Fruit fly (Drosophila melanogaster) whole organism, embryonic: ENCODE data around the gene smg.

Source experiments
- Ada2b ChIP-seq: fragments of 200-800 bp; sonication (Bioruptor generic); IDR thresholded peaks from 2 replicates; pipeline ENCODE4 v1.3.6; 2022; ENCODE audit warnings: missing biosample characterization, missing genetic modification characterization
- Asciz ChIP-seq: fragments of 200-800 bp; sonication (Bioruptor generic); optimal IDR thresholded peaks from 2 replicates; lab custom pipeline; 2017; ENCODE audit warnings: missing biosample characterization, mild to moderate bottlenecking, missing genetic modification characterization, missing genetic modification reagents
- Atf6 ChIP-seq: fragments of 200-800 bp; sonication (Bioruptor generic); IDR thresholded peaks from 2 replicates; pipeline ENCODE4 v1.3.6; 2022; ENCODE audit warnings: missing biosample characterization, missing genetic modification characterization
- BEAF-32 ChIP-seq: fragments of 200-800 bp; sonication (Bioruptor generic); optimal IDR thresholded peaks from 3 replicates; lab custom pipeline; 2017; ENCODE audit warnings: missing biosample characterization, missing genetic modification characterization, mild to moderate bottlenecking, moderate library complexity, missing genetic modification reagents
- CG11247 ChIP-seq: fragments of 200-800 bp; sonication (Bioruptor generic); IDR thresholded peaks from 2 replicates; pipeline ENCODE4 v1.3.6; 2022; ENCODE audit warnings: missing biosample characterization, missing genetic modification characterization
- CG12299 ChIP-seq: fragments of 200-800 bp; sonication (Bioruptor generic); optimal IDR thresholded peaks from 2 replicates; lab custom pipeline; 2018; ENCODE audit warnings: missing biosample characterization, mild to moderate bottlenecking, missing genetic modification characterization
- CG12659 ChIP-seq: fragments of 200-800 bp; sonication (Bioruptor generic); optimal IDR thresholded peaks from 3 replicates; lab custom pipeline; 2017; ENCODE audit warnings: mild to moderate bottlenecking, missing biosample characterization, missing genetic modification reagents, missing genetic modification characterization
- CG15479 ChIP-seq: fragments of 200-800 bp; sonication (Bioruptor generic); optimal IDR thresholded peaks from 3 replicates; lab custom pipeline; 2019; ENCODE audit warnings: missing biosample characterization, mild to moderate bottlenecking, missing genetic modification characterization, moderate library complexity
- CG17361 ChIP-seq: fragments of 200-800 bp; sonication (Bioruptor generic); IDR thresholded peaks from 3 replicates; pipeline ENCODE4 v1.3.6; 2022; ENCODE audit warnings: missing biosample characterization, missing genetic modification characterization
- CG17829 ChIP-seq: fragments of 200-800 bp; optimal IDR thresholded peaks from 2 replicates; lab custom pipeline; 2019; ENCODE audit warnings: missing biosample characterization, mild to moderate bottlenecking, missing genetic modification characterization, moderate library complexity
- CG17912 ChIP-seq: fragments of 200-800 bp; sonication (Bioruptor generic); optimal IDR thresholded peaks from 2 replicates; lab custom pipeline; 2018; ENCODE audit warnings: missing biosample characterization, mild to moderate bottlenecking, missing genetic modification characterization
- CG30431 ChIP-seq: fragments of 200-800 bp; sonication (Bioruptor generic); optimal IDR thresholded peaks from 2 replicates; lab custom pipeline; 2017; ENCODE audit warnings: missing biosample characterization, missing genetic modification characterization
- CG31224 ChIP-seq: fragments of 200-800 bp; sonication (Bioruptor generic); IDR thresholded peaks from 2 replicates; pipeline ENCODE4 v1.3.6; 2022; ENCODE audit warnings: missing biosample characterization, missing genetic modification characterization
- CG32772 ChIP-seq: fragments of 200-800 bp; sonication (Bioruptor generic); IDR thresholded peaks from 2 replicates; pipeline ENCODE4 v1.3.6; 2022; ENCODE audit warnings: missing biosample characterization, missing genetic modification characterization
- CG34376 ChIP-seq: fragments of 200-800 bp; sonication (Bioruptor generic); optimal IDR thresholded peaks from 2 replicates; lab custom pipeline; 2018; ENCODE audit warnings: missing biosample characterization, mild to moderate bottlenecking, missing genetic modification characterization
- CG34422 ChIP-seq: fragments of 200-800 bp; sonication (Bioruptor generic); IDR thresholded peaks from 3 replicates; pipeline ENCODE4 v1.3.6; 2022; ENCODE audit warnings: missing biosample characterization, missing genetic modification characterization
- CG4707 ChIP-seq: fragments of 200-800 bp; sonication (Bioruptor generic); optimal IDR thresholded peaks from 2 replicates; lab custom pipeline; 2018; ENCODE audit warnings: missing biosample characterization, mild to moderate bottlenecking, missing genetic modification characterization, moderate library complexity
- CG6175 ChIP-seq: fragments of 200-800 bp; sonication (Bioruptor generic); IDR thresholded peaks from 3 replicates; pipeline ENCODE4 v1.3.6; 2022; ENCODE audit warnings: missing biosample characterization, missing genetic modification characterization
- CG6813 ChIP-seq: fragments of 200-800 bp; sonication (Bioruptor generic); optimal IDR thresholded peaks from 2 replicates; lab custom pipeline; 2017; ENCODE audit warnings: missing biosample characterization, missing genetic modification characterization, mild to moderate bottlenecking, moderate library complexity, missing genetic modification reagents
- CG7839 ChIP-seq: fragments of 200-800 bp; sonication (Bioruptor generic); optimal IDR thresholded peaks from 3 replicates; lab custom pipeline; 2018; ENCODE audit warnings: missing biosample characterization, mild to moderate bottlenecking, missing genetic modification characterization, moderate library complexity
- CG7963 ChIP-seq: fragments of 200-800 bp; sonication (Bioruptor generic); IDR thresholded peaks from 3 replicates; pipeline ENCODE4 v1.3.6; 2022; ENCODE audit warnings: missing biosample characterization, missing genetic modification characterization; ENCODE audit not compliant: partially characterized antibody
- CHES-1-like ChIP-seq: fragments of 200-800 bp; sonication (Bioruptor generic); optimal IDR thresholded peaks from 2 replicates; lab custom pipeline; 2016; ENCODE audit warnings: missing biosample characterization, missing genetic modification characterization
- Dip3 ChIP-seq: fragments of 200-800 bp; sonication (Bioruptor generic); optimal IDR thresholded peaks from 3 replicates; lab custom pipeline; 2016; ENCODE audit warnings: missing biosample characterization, missing genetic modification characterization
- Hr3 ChIP-seq: fragments of 200-800 bp; sonication (Bioruptor generic); optimal IDR thresholded peaks from 3 replicates; lab custom pipeline; 2016; ENCODE audit warnings: missing biosample characterization, missing genetic modification characterization
- Mrtf ChIP-seq: fragments of 200-800 bp; sonication (Bioruptor generic); IDR thresholded peaks from 3 replicates; pipeline ENCODE4 v1.3.6; 2022; ENCODE audit warnings: missing biosample characterization, missing genetic modification characterization
- NFAT ChIP-seq: fragments of 200-800 bp; sonication (Bioruptor generic); IDR thresholded peaks from 2 replicates; pipeline ENCODE4 v1.3.6; 2022; ENCODE audit warnings: missing biosample characterization, missing genetic modification characterization
- Pdp1 ChIP-seq, 2 experiments: fragments of 200-800 bp; sonication (Bioruptor generic); optimal IDR thresholded peaks; 3 replicates each; lab custom pipeline; 2016; ENCODE audit warnings: missing biosample characterization in 2 of 2, missing genetic modification characterization in 2 of 2, mild to moderate bottlenecking in 1 of 2, moderate library complexity in 1 of 2
- Rfx ChIP-seq: fragments of 200-800 bp; sonication (Bioruptor generic); IDR thresholded peaks from 2 replicates; pipeline ENCODE4 v1.3.6; 2022; ENCODE audit warnings: missing biosample characterization, missing genetic modification characterization
- Tbp ChIP-seq: fragments of >200 bp; optimal IDR thresholded peaks from 2 replicates; lab custom pipeline; 2018; ENCODE audit warnings: missing biosample characterization, missing genetic modification characterization
- ato ChIP-seq: fragments of 200-800 bp; sonication (Bioruptor generic); IDR thresholded peaks from 2 replicates; pipeline ENCODE4 v1.3.6; 2022; ENCODE audit warnings: missing biosample characterization, missing genetic modification characterization; ENCODE audit not compliant: partially characterized antibody
- cas ChIP-seq: fragments of 200-800 bp; sonication (Bioruptor generic); IDR thresholded peaks from 2 replicates; pipeline ENCODE4 v1.3.6; 2022; ENCODE audit warnings: missing biosample characterization, missing genetic modification characterization
- dati ChIP-seq: fragments of 200-800 bp; sonication (Bioruptor generic); IDR thresholded peaks from 2 replicates; pipeline ENCODE4 v1.3.6; 2022; ENCODE audit warnings: missing biosample characterization, missing genetic modification characterization
- fd96Cb ChIP-seq: fragments of 200-800 bp; sonication (Bioruptor generic); optimal IDR thresholded peaks from 2 replicates; lab custom pipeline; 2018; ENCODE audit warnings: missing biosample characterization, mild to moderate bottlenecking, missing genetic modification characterization, moderate library complexity
- gce ChIP-seq: fragments of 200-800 bp; sonication (Bioruptor generic); IDR thresholded peaks from 3 replicates; pipeline ENCODE4 v1.3.6; 2022; ENCODE audit warnings: missing biosample characterization, missing genetic modification characterization
- hbn ChIP-seq: fragments of 200-800 bp; sonication (Bioruptor generic); IDR thresholded peaks from 2 replicates; pipeline ENCODE4 v1.3.6; 2022; ENCODE audit warnings: missing biosample characterization, missing genetic modification characterization; ENCODE audit not compliant: partially characterized antibody
- pita ChIP-seq: fragments of 200-800 bp; sonication (Bioruptor generic); optimal IDR thresholded peaks from 2 replicates; lab custom pipeline; 2017; ENCODE audit warnings: missing biosample characterization, mild to moderate bottlenecking, missing genetic modification characterization
- prd ChIP-seq, 3 experiments: fragments of >200 bp in 2 of 3; fragments of 200-800 bp in 1 of 3; sonication (Bioruptor generic) in 1 of 3; optimal IDR thresholded peaks in 2 of 3; IDR thresholded peaks in 1 of 3; 2 replicates in 2 of 3; 3 replicates in 1 of 3; pipeline versions ENCODE4 v1.3.6 to Lab custom; 2017 to 2022; ENCODE audit warnings: missing biosample characterization in 1 of 3, missing genetic modification characterization in 1 of 3
- pum ChIP-seq: fragments of 200-800 bp; sonication (Bioruptor generic); optimal IDR thresholded peaks from 2 replicates; lab custom pipeline; 2016; ENCODE audit warnings: missing biosample characterization, missing genetic modification characterization
- pzg ChIP-seq: fragments of 200-800 bp; sonication (Bioruptor generic); optimal IDR thresholded peaks from 3 replicates; lab custom pipeline; 2018; ENCODE audit warnings: missing biosample characterization, mild to moderate bottlenecking, missing genetic modification characterization, moderate library complexity
- row ChIP-seq: fragments of 200-800 bp; sonication (Bioruptor generic); IDR thresholded peaks from 3 replicates; pipeline ENCODE4 v1.3.6; 2022; ENCODE audit warnings: missing biosample characterization, missing genetic modification characterization
- ssp ChIP-seq: fragments of 200-800 bp; sonication (Bioruptor generic); IDR thresholded peaks from 2 replicates; pipeline ENCODE4 v1.3.6; 2022; ENCODE audit warnings: missing biosample characterization, missing genetic modification characterization
- stc ChIP-seq: fragments of 200-800 bp; sonication (Bioruptor generic); IDR thresholded peaks from 2 replicates; pipeline ENCODE4 v1.3.6; 2022; ENCODE audit warnings: missing biosample characterization, missing genetic modification characterization
- tap ChIP-seq: fragments of 200-800 bp; optimal IDR thresholded peaks from 3 replicates; lab custom pipeline; 2019; ENCODE audit warnings: missing biosample characterization, mild to moderate bottlenecking, missing genetic modification characterization, moderate library complexity
- tio ChIP-seq: fragments of 200-800 bp; sonication (Bioruptor generic); optimal IDR thresholded peaks from 2 replicates; lab custom pipeline; 2017; ENCODE audit warnings: missing biosample characterization, missing genetic modification characterization, inconsistent platforms
- tna ChIP-seq: fragments of 200-800 bp; sonication (Bioruptor generic); IDR thresholded peaks from 2 replicates; pipeline ENCODE4 v1.3.6; 2022; ENCODE audit warnings: missing biosample characterization, missing genetic modification characterization; ENCODE audit not compliant: partially characterized antibody
- trem ChIP-seq: fragments of 200-800 bp; optimal IDR thresholded peaks from 3 replicates; lab custom pipeline; 2019; ENCODE audit warnings: missing biosample characterization, mild to moderate bottlenecking, missing genetic modification characterization, moderate library complexity
- unc-4 ChIP-seq: fragments of 200-800 bp; sonication (Bioruptor generic); IDR thresholded peaks from 2 replicates; pipeline ENCODE4 v1.3.6; 2022; ENCODE audit warnings: missing biosample characterization, missing genetic modification characterization; ENCODE audit not compliant: partially characterized antibody
- wdn ChIP-seq: fragments of 200-800 bp; sonication (Bioruptor generic); IDR thresholded peaks from 2 replicates; pipeline ENCODE4 v1.3.6; 2022; ENCODE audit warnings: missing biosample characterization, missing genetic modification characterization

The smg gene

dm6 chr3L:9033999-9034626, 36.3 kb upstream of the smg start (continued):
- no peak for TF ChIP-seq pum (GFP tag; lab: Kevin White, UChicago)
- TF ChIP-seq stc (GFP tag; lab: Robert Waterston, UW) = peak; percentile 67; the same call in 1 of the 2 replicates
- TF ChIP-seq CG34376 (GFP tag; lab: Kevin White, UChicago) = no peak
- TF ChIP-seq CG7839 = peak; percentile 69
- peak; percentile 81 for TF ChIP-seq fd96Cb (tag; lab: Kevin White, UChicago)
- TF ChIP-seq CG15479 (GFP tag; lab: Kevin White, UChicago) = no peak
- no peak for TF ChIP-seq CG12299 (tag; lab: Kevin White, UChicago)
- no peak for TF ChIP-seq unc-4 (GFP tag; lab: Robert Waterston, UW)
- peak; percentile 63 for TF ChIP-seq ssp (GFP tag; lab: Robert Waterston, UW)
- peak; percentile 46 for TF ChIP-seq Hr3
- TF ChIP-seq hbn (GFP tag; lab: Robert Waterston, UW) = no peak
- no peak for TF ChIP-seq BEAF-32 (GFP tag; lab: Kevin White, UChicago)
- no peak for TF ChIP-seq CG17912 (GFP tag; lab: Kevin White, UChicago)
- no peak for TF ChIP-seq NFAT (GFP tag; lab: Robert Waterston, UW)
- TF ChIP-seq tio (GFP tag; lab: Kevin White, UChicago) = no peak
- TF ChIP-seq CG17829 (tag; lab: Kevin White, UChicago) = peak; percentile 77
- TF ChIP-seq CHES-1-like (GFP tag; lab: Kevin White, UChicago) = no peak
- peak; percentile 67 for TF ChIP-seq Asciz (GFP tag; lab: Kevin White, UChicago)
- no peak for TF ChIP-seq Tbp
- no peak for TF ChIP-seq tna (GFP tag; lab: Robert Waterston, UW)
- TF ChIP-seq pzg (GFP tag; lab: Kevin White, UChicago) = no peak
- TF ChIP-seq CG7963 = no peak
- TF ChIP-seq Dip3 = no peak
- TF ChIP-seq Atf6 (GFP tag; lab: Robert Waterston, UW) = peak; percentile 16; the same call in 1 of the 2 replicates
- TF ChIP-seq prd (optimal IDR thresholded peaks at IDR 0.05; lab: Kevin White, UChicago) = no peak
- TF ChIP-seq prd (GFP tag; IDR thresholded peaks at IDR 0.05; lab: Robert Waterston, UW) = peak; percentile 91
- TF ChIP-seq Rfx (GFP tag; lab: Robert Waterston, UW) = 0 out of 2 replicates have a peak, but pooled peaks have one; percentile 26
- TF ChIP-seq Mrtf (GFP tag; lab: Robert Waterston, UW) = peak; percentile 66; the same call in 1 of the 3 replicates
- TF ChIP-seq CG31224 = peak; percentile 18; the same call in 1 of the 2 replicates
- TF ChIP-seq CG17361 = peak; percentile 33; the same call in 2 of the 3 replicates
- TF ChIP-seq CG11247 (GFP tag; lab: Robert Waterston, UW) = no peak
- no peak for TF ChIP-seq cas (GFP tag; lab: Robert Waterston, UW)
- no peak for TF ChIP-seq pita (GFP tag; lab: Kevin White, UChicago)
- no peak for TF ChIP-seq wdn (GFP tag; lab: Robert Waterston, UW)
- peak; percentile 61 for TF ChIP-seq CG6813 (GFP tag; lab: Kevin White, UChicago)
- TF ChIP-seq trem (tag; lab: Kevin White, UChicago) = peak; percentile 78
- peak; percentile 70 for TF ChIP-seq row (GFP tag; lab: Robert Waterston, UW)
- TF ChIP-seq tap (tag; lab: Kevin White, UChicago) = peak; percentile 74
- TF ChIP-seq CG30431 = peak; percentile 13
- peak; percentile 81 for TF ChIP-seq gce
- TF ChIP-seq CG6175 (GFP tag; lab: Robert Waterston, UW) = no peak
- TF ChIP-seq Ada2b (GFP tag; lab: Robert Waterston, UW) = peak; percentile 57; the same call in 1 of the 2 replicates
- peak; percentile 61; the same call in 1 of the 3 replicates for TF ChIP-seq CG34422 (GFP tag; lab: Robert Waterston, UW)
- no peak; the same call in 1 of the 2 replicates for TF ChIP-seq dati (GFP tag; lab: Robert Waterston, UW)
- no peak for TF ChIP-seq ato
- peak; percentile 4 for TF ChIP-seq CG4707 (GFP tag; lab: Kevin White, UChicago)
- no peak for TF ChIP-seq CG12659 (GFP tag; lab: Kevin White, UChicago)
- peak in 1 of 2 experiments; percentile 43 for TF ChIP-seq Pdp1 (GFP tag; optimal IDR thresholded peaks at IDR 0.05; lab: Kevin White, UChicago)
- peak; percentile 74 for TF ChIP-seq CG32772 (GFP tag; lab: Robert Waterston, UW)
